Fruit fly (Drosophila melanogaster) whole organism, prepupa: ENCODE measurements around the gene CG10353.
A peak's percentile ranks its signal among the peaks of the same experiment; 100 is the strongest.

ENCODE experiments used
- Blimp-1 ChIP-seq: fragments of 200-800 bp; sonication (Bioruptor generic); optimal IDR thresholded peaks from 3 replicates; lab custom pipeline; 2017; ENCODE audit warnings: missing biosample characterization, missing genetic modification characterization, mild to moderate bottlenecking, moderate library complexity, missing genetic modification reagents
- CG10631 ChIP-seq: fragments of 200-800 bp; sonication (Bioruptor generic); optimal IDR thresholded peaks from 2 replicates; lab custom pipeline; 2016; ENCODE audit warnings: missing biosample characterization, missing genetic modification characterization
- CG10669 ChIP-seq: fragments of 200-800 bp; sonication (Bioruptor generic); optimal IDR thresholded peaks from 3 replicates; lab custom pipeline; 2018; ENCODE audit warnings: missing biosample characterization, mild to moderate bottlenecking, missing genetic modification characterization, moderate library complexity
- CG11762 ChIP-seq: fragments of 200-800 bp; sonication (Bioruptor generic); optimal IDR thresholded peaks from 3 replicates; lab custom pipeline; 2016; ENCODE audit warnings: missing biosample characterization, missing genetic modification characterization; ENCODE audit not compliant: insufficient read depth
- CG11902 ChIP-seq: fragments of 200-800 bp; sonication (Bioruptor generic); optimal IDR thresholded peaks from 3 replicates; lab custom pipeline; 2016; ENCODE audit warnings: missing biosample characterization, missing genetic modification characterization
- CG15336 ChIP-seq: fragments of 200-800 bp; sonication (Bioruptor generic); IDR thresholded peaks from 2 replicates; pipeline ENCODE4 v1.3.6; 2022; ENCODE audit warnings: missing biosample characterization, missing genetic modification characterization
- CG1621 ChIP-seq: fragments of 200-800 bp; sonication (Bioruptor generic); optimal IDR thresholded peaks from 3 replicates; lab custom pipeline; 2018; ENCODE audit warnings: missing biosample characterization, mild to moderate bottlenecking, missing genetic modification characterization
- CG16779 ChIP-seq: fragments of 200-800 bp; sonication (Bioruptor generic); optimal IDR thresholded peaks from 3 replicates; lab custom pipeline; 2017; ENCODE audit warnings: missing biosample characterization, mild to moderate bottlenecking, missing genetic modification characterization
- CG31627 ChIP-seq: fragments of 200-800 bp; sonication (Bioruptor generic); optimal IDR thresholded peaks from 3 replicates; lab custom pipeline; 2016; ENCODE audit warnings: missing biosample characterization, missing genetic modification characterization
- CG32006 ChIP-seq: fragments of 200-800 bp; sonication (Bioruptor generic); optimal IDR thresholded peaks from 3 replicates; lab custom pipeline; 2017; ENCODE audit warnings: missing biosample characterization, mild to moderate bottlenecking, missing genetic modification characterization
- CG34406 ChIP-seq: fragments of 200-800 bp; sonication (Bioruptor generic); optimal IDR thresholded peaks from 3 replicates; lab custom pipeline; 2016; ENCODE audit warnings: missing biosample characterization, missing genetic modification characterization
- CG4318 ChIP-seq: fragments of 200-800 bp; sonication (Bioruptor generic); optimal IDR thresholded peaks from 3 replicates; lab custom pipeline; 2017; ENCODE audit warnings: missing biosample characterization, mild to moderate bottlenecking, missing genetic modification characterization
- CG6163 ChIP-seq: fragments of 200-800 bp; sonication (Bioruptor generic); IDR thresholded peaks from 3 replicates; pipeline ENCODE4 v1.3.6; 2022; ENCODE audit warnings: missing biosample characterization, missing genetic modification characterization
- CG6276 ChIP-seq: fragments of 200-800 bp; sonication (Bioruptor generic); optimal IDR thresholded peaks from 2 replicates; lab custom pipeline; 2017; ENCODE audit warnings: missing biosample characterization, mild to moderate bottlenecking, missing genetic modification characterization
- CG6792 ChIP-seq: fragments of 200-800 bp; sonication (Bioruptor generic); optimal IDR thresholded peaks from 3 replicates; lab custom pipeline; 2016; ENCODE audit warnings: missing biosample characterization, missing genetic modification characterization
- CG6808 ChIP-seq: fragments of 200-800 bp; sonication (Bioruptor generic); optimal IDR thresholded peaks from 3 replicates; lab custom pipeline; 2017; ENCODE audit warnings: missing biosample characterization, missing genetic modification characterization, mild to moderate bottlenecking, moderate library complexity, missing genetic modification reagents
- CG7368 ChIP-seq: fragments of 200-800 bp; sonication (Bioruptor generic); optimal IDR thresholded peaks from 3 replicates; lab custom pipeline; 2016; ENCODE audit warnings: missing biosample characterization, missing genetic modification characterization
- CG8119 ChIP-seq: fragments of 200-800 bp; sonication (Bioruptor generic); IDR thresholded peaks from 3 replicates; pipeline ENCODE4 v1.3.6; 2022; ENCODE audit warnings: missing biosample characterization, missing genetic modification characterization
- CG8319 ChIP-seq: fragments of 200-800 bp; sonication (Bioruptor generic); optimal IDR thresholded peaks from 3 replicates; lab custom pipeline; 2016; ENCODE audit warnings: missing biosample characterization, missing genetic modification characterization
- CG8632 ChIP-seq: fragments of 200-800 bp; sonication (Bioruptor generic); optimal IDR thresholded peaks from 3 replicates; lab custom pipeline; 2016; ENCODE audit warnings: missing biosample characterization, missing genetic modification characterization
- CG9139 ChIP-seq: fragments of 200-800 bp; sonication (Bioruptor generic); optimal IDR thresholded peaks from 3 replicates; lab custom pipeline; 2017; ENCODE audit warnings: missing biosample characterization, mild to moderate bottlenecking, missing genetic modification characterization
- Eip75B ChIP-seq: fragments of 200-800 bp; sonication (Bioruptor generic); optimal IDR thresholded peaks from 3 replicates; lab custom pipeline; 2016; ENCODE audit warnings: missing biosample characterization, missing genetic modification characterization
- Eip78C ChIP-seq: fragments of 200-800 bp; sonication (Bioruptor generic); peaks from one replicate; lab custom pipeline; 2016; ENCODE audit warnings: missing biosample characterization, missing genetic modification characterization
- Eip93F ChIP-seq: fragments of 200-800 bp; sonication (Bioruptor generic); optimal IDR thresholded peaks from 2 replicates; lab custom pipeline; 2016; ENCODE audit warnings: missing biosample characterization, mild to moderate bottlenecking, missing genetic modification characterization
- Ets21C ChIP-seq: fragments of 200-800 bp; sonication (Bioruptor generic); optimal IDR thresholded peaks from 3 replicates; lab custom pipeline; 2016; ENCODE audit warnings: missing biosample characterization, missing genetic modification characterization
- Ets96B ChIP-seq: fragments of 200-800 bp; optimal IDR thresholded peaks from 2 replicates; lab custom pipeline; 2019; ENCODE audit warnings: missing biosample characterization, mild to moderate bottlenecking, missing genetic modification characterization, moderate library complexity
- Gug ChIP-seq: fragments of 200-800 bp; sonication (Bioruptor generic); IDR thresholded peaks from 2 replicates; pipeline ENCODE4 v1.3.6; 2022; ENCODE audit warnings: missing biosample characterization, missing genetic modification characterization
- Hr38 ChIP-seq: sonication (Bioruptor generic); optimal IDR thresholded peaks from 2 replicates; lab custom pipeline; 2016; ENCODE audit warnings: missing biosample characterization, missing genetic modification characterization
- Hr39 ChIP-seq: fragments of 200-800 bp; sonication (Bioruptor generic); optimal IDR thresholded peaks from 2 replicates; lab custom pipeline; 2016; ENCODE audit warnings: missing biosample characterization, missing genetic modification characterization
- Lpt ChIP-seq: fragments of 200-800 bp; sonication (Bioruptor generic); optimal IDR thresholded peaks from 3 replicates; lab custom pipeline; 2016; ENCODE audit warnings: missing biosample characterization, missing genetic modification characterization
- Met ChIP-seq: fragments of 200-800 bp; sonication (Bioruptor generic); optimal IDR thresholded peaks from 3 replicates; lab custom pipeline; 2016; ENCODE audit warnings: missing biosample characterization, missing genetic modification characterization
- OdsH ChIP-seq: fragments of 200-800 bp; sonication (Bioruptor generic); optimal IDR thresholded peaks from 3 replicates; lab custom pipeline; 2016; ENCODE audit warnings: missing biosample characterization, missing genetic modification characterization
- Smox ChIP-seq: fragments of 200-800 bp; sonication (Bioruptor generic); optimal IDR thresholded peaks from 3 replicates; lab custom pipeline; 2016; ENCODE audit warnings: missing biosample characterization, missing genetic modification characterization
- Sox102F ChIP-seq: fragments of 200-800 bp; sonication (Bioruptor generic); optimal IDR thresholded peaks from 2 replicates; lab custom pipeline; 2016; ENCODE audit warnings: missing biosample characterization, mild to moderate bottlenecking, missing genetic modification characterization
- Sox14 ChIP-seq: fragments of 200-800 bp; sonication (Bioruptor generic); optimal IDR thresholded peaks from 3 replicates; lab custom pipeline; 2016; ENCODE audit warnings: missing biosample characterization, missing genetic modification characterization
- Sox15 ChIP-seq: fragments of 200-800 bp; sonication (Bioruptor generic); optimal IDR thresholded peaks from 3 replicates; lab custom pipeline; 2016; ENCODE audit warnings: missing biosample characterization, missing genetic modification characterization
- achi ChIP-seq: fragments of 200-800 bp; sonication (Bioruptor generic); optimal IDR thresholded peaks from 3 replicates; lab custom pipeline; 2016; ENCODE audit warnings: missing biosample characterization, missing genetic modification characterization
- cyc ChIP-seq: fragments of 200-800 bp; sonication (Bioruptor generic); optimal IDR thresholded peaks from 3 replicates; lab custom pipeline; 2016; ENCODE audit warnings: missing biosample characterization, missing genetic modification characterization
- eg ChIP-seq: fragments of 200-800 bp; sonication (Bioruptor generic); IDR thresholded peaks from 3 replicates; pipeline ENCODE4 v1.3.6; 2022; ENCODE audit warnings: missing biosample characterization, missing genetic modification characterization
- fd59A ChIP-seq: fragments of 200-800 bp; sonication (Bioruptor generic); optimal IDR thresholded peaks from 2 replicates; lab custom pipeline; 2017; ENCODE audit warnings: missing biosample characterization, mild to moderate bottlenecking, missing genetic modification characterization, missing genetic modification reagents
- fd85E ChIP-seq: fragments of 200-800 bp; sonication (Bioruptor generic); optimal IDR thresholded peaks from 3 replicates; lab custom pipeline; 2016; ENCODE audit warnings: missing biosample characterization, missing genetic modification characterization
- fkh ChIP-seq: fragments of 200-800 bp; sonication (Bioruptor generic); optimal IDR thresholded peaks from 3 replicates; lab custom pipeline; 2017; ENCODE audit warnings: missing biosample characterization, mild to moderate bottlenecking, missing genetic modification characterization, moderate library complexity
- lz ChIP-seq: fragments of 200-800 bp; sonication (Bioruptor generic); optimal IDR thresholded peaks from 3 replicates; lab custom pipeline; 2016; ENCODE audit warnings: missing biosample characterization, missing genetic modification characterization
- net ChIP-seq: fragments of 200-800 bp; sonication (Bioruptor generic); optimal IDR thresholded peaks from 3 replicates; lab custom pipeline; 2016; ENCODE audit warnings: missing biosample characterization, missing genetic modification characterization
- pdm3 ChIP-seq: fragments of 200-800 bp; sonication (Bioruptor generic); optimal IDR thresholded peaks from 3 replicates; lab custom pipeline; 2016; ENCODE audit warnings: missing biosample characterization, missing genetic modification characterization
- salr ChIP-seq, 2 experiments: fragments of 200-800 bp; sonication (Bioruptor generic); optimal IDR thresholded peaks; 3 replicates each; lab custom pipeline; 2016 to 2018; ENCODE audit warnings: missing biosample characterization in 2 of 2, missing genetic modification characterization in 2 of 2, mild to moderate bottlenecking in 1 of 2
- spab ChIP-seq: fragments of 200-800 bp; sonication (Bioruptor generic); optimal IDR thresholded peaks from 2 replicates; lab custom pipeline; 2017; ENCODE audit warnings: missing biosample characterization, mild to moderate bottlenecking, missing genetic modification characterization, missing genetic modification reagents
- topi ChIP-seq: fragments of 200-800 bp; sonication (Bioruptor generic); optimal IDR thresholded peaks from 3 replicates; lab custom pipeline; 2016; ENCODE audit warnings: missing biosample characterization, missing genetic modification characterization

CG10353 gene

DNA sequence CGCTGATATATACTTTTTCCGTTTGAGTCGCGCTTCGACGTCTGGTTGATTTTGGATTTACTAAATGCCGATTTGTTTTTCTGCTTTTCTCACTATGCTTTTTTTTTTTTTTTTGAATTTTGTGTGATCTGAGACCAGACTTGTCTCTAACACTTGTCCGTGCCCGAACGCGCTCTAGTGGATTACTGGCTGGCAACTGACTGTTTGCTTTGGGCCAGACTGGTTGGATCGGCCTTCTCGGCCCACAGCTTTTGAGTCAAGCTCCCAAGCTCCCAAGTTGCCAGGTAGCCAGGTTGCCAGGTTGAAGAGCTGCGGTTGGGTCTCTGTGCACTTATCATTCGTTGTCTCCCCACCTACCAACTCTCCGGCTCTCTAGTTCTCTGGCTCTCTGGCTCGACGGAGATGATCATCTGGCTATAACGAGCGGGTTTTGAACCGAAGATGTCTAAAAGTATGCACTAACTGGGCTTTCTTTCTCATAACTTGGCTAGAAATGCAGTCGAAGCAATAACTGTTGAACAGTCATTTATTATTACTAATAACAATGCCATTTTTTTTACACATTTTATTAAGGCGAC lies 30.2 kb upstream of the CG10353 start, which contains the start of gene pot (continued):
- no peak for TF ChIP-seq spab (GFP tag; lab: Kevin White, UChicago)
- TF ChIP-seq CG6276 (GFP tag; lab: Kevin White, UChicago), result peak; percentile 27
- no peak for TF ChIP-seq net
- no peak for TF ChIP-seq CG6792 (GFP tag; lab: Kevin White, UChicago)
- no peak for TF ChIP-seq salr (GFP tag; optimal IDR thresholded peaks at IDR 0.05; lab: Kevin White, UChicago)
- TF ChIP-seq CG34406 (GFP tag; lab: Kevin White, UChicago), result no peak
- no peak for TF ChIP-seq CG31627
- TF ChIP-seq Hr39 (GFP tag; lab: Kevin White, UChicago), result no peak
- TF ChIP-seq topi (GFP tag; lab: Kevin White, UChicago), result no peak
- TF ChIP-seq fd59A (GFP tag; lab: Kevin White, UChicago), result no peak
- no peak for TF ChIP-seq Ets21C
- TF ChIP-seq CG32006 (GFP tag; lab: Kevin White, UChicago), result peak; percentile 6

DNA sequence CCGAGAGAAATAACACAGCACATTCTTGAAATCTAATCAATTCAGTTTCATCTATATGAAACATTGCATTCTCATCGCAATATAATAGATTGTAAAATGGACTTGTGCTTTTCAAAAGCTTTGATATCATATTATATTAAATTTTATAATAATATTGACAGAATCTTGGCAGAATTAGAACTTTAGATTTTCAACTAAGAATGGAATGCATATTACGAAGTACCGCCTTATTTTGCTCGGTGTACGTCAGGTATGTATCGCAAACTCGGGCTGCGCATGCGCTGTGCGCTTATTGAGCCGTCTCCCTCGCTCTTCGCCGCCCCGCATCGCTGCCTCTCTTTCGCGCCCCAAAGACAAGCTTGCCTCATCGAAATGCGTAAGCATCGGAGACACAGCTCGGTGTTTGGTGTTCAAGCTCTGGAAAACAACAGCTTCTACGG lies 28.2 kb upstream of the CG10353 start:
- peak; percentile 78 for TF ChIP-seq CG16779 (tag; lab: Kevin White, UChicago)
- TF ChIP-seq fd85E, result peak; percentile 56
- peak; percentile 53 for TF ChIP-seq CG11902 (GFP tag; lab: Kevin White, UChicago)
- TF ChIP-seq OdsH (GFP tag; lab: Kevin White, UChicago), result peak; percentile 86
- peak; percentile 85 for TF ChIP-seq CG8632 (GFP tag; lab: Kevin White, UChicago)
- peak; percentile 77 for TF ChIP-seq topi (GFP tag; lab: Kevin White, UChicago)
- TF ChIP-seq eg (GFP tag; lab: Robert Waterston, UW), result peak; percentile 88
- peak; percentile 55 for TF ChIP-seq cyc (GFP tag; lab: Kevin White, UChicago)
- peak; percentile 92 for TF ChIP-seq CG6808
- peak; percentile 68 for TF ChIP-seq Eip75B (GFP tag; lab: Kevin White, UChicago)
- peak; percentile 82 for TF ChIP-seq CG6792 (GFP tag; lab: Kevin White, UChicago)
- peak; percentile 68 for TF ChIP-seq pdm3 (GFP tag; lab: Kevin White, UChicago)
- TF ChIP-seq fkh (GFP tag; lab: Kevin White, UChicago), result peak; percentile 53
- TF ChIP-seq CG6163 (GFP tag; lab: Robert Waterston, UW), result peak; percentile 80
- TF ChIP-seq CG8119, result peak; percentile 95
- peak; percentile 74 for TF ChIP-seq CG11762
- peak; percentile 57 for TF ChIP-seq CG8319 (GFP tag; lab: Kevin White, UChicago)
- peak; percentile 94 for TF ChIP-seq CG4318 (GFP tag; lab: Kevin White, UChicago)
- TF ChIP-seq Lpt (GFP tag; lab: Kevin White, UChicago), result peak; percentile 74
- TF ChIP-seq lz (GFP tag; lab: Kevin White, UChicago), result peak; percentile 75
- TF ChIP-seq CG1621 (tag; lab: Kevin White, UChicago), result peak; percentile 81
- TF ChIP-seq CG9139 (GFP tag; lab: Kevin White, UChicago), result peak; percentile 73
- peak; percentile 96 for TF ChIP-seq CG32006 (GFP tag; lab: Kevin White, UChicago)
- TF ChIP-seq salr (GFP tag; optimal IDR thresholded peaks at IDR 0.05; lab: Kevin White, UChicago), result peak; percentile 56 to 62
- peak; percentile 82 for TF ChIP-seq spab (GFP tag; lab: Kevin White, UChicago)
- peak; percentile 80 for TF ChIP-seq net
- TF ChIP-seq Ets96B, result peak; percentile 89
- TF ChIP-seq Hr39 (GFP tag; lab: Kevin White, UChicago), result peak; percentile 59
- TF ChIP-seq Blimp-1, result peak; percentile 79
- peak; percentile 72 for TF ChIP-seq Sox15 (GFP tag; lab: Kevin White, UChicago)
- TF ChIP-seq CG6276 (GFP tag; lab: Kevin White, UChicago), result peak; percentile 94
- TF ChIP-seq Hr38 (GFP tag; lab: Kevin White, UChicago), result no peak
- no peak for TF ChIP-seq Eip93F (GFP tag; lab: Kevin White, UChicago)
- peak; percentile 86 for TF ChIP-seq achi (GFP tag; lab: Kevin White, UChicago)
- peak; percentile 93 for TF ChIP-seq CG15336 (GFP tag; lab: Robert Waterston, UW)
- peak; percentile 56 for TF ChIP-seq Sox14 (GFP tag; lab: Kevin White, UChicago)
- peak; percentile 83 for TF ChIP-seq fd59A (GFP tag; lab: Kevin White, UChicago)
- peak; percentile 86 for TF ChIP-seq CG10669
- peak; percentile 86 for TF ChIP-seq Gug (GFP tag; lab: Robert Waterston, UW)
- TF ChIP-seq Smox, result peak; percentile 75
- TF ChIP-seq CG10631 (GFP tag; lab: Kevin White, UChicago), result peak; percentile 86
- TF ChIP-seq Met (GFP tag; lab: Kevin White, UChicago), result peak; percentile 72
- TF ChIP-seq CG7368 (GFP tag; lab: Kevin White, UChicago), result peak; percentile 61
- peak; percentile 94 for TF ChIP-seq Eip78C (GFP tag; lab: Kevin White, UChicago)
- peak; percentile 68 for TF ChIP-seq Sox102F (GFP tag; lab: Kevin White, UChicago)
- TF ChIP-seq Ets21C, result peak; percentile 44
